Fruit fly (Drosophila melanogaster) whole organism, adult: Measurements from ENCODE around the gene Sgs7.

Experiments used
- CG11617 ChIP-seq: fragments of 200-800 bp; sonication (Bioruptor generic); optimal IDR thresholded peaks from 2 replicates; lab custom pipeline; 2017; ENCODE audit warnings: mild to moderate bottlenecking, missing biosample characterization, missing genetic modification reagents, missing genetic modification characterization
- CG12768 ChIP-seq: fragments of 200-800 bp; sonication (Bioruptor generic); optimal IDR thresholded peaks from 2 replicates; lab custom pipeline; 2017; ENCODE audit warnings: missing biosample characterization, missing genetic modification characterization, mild to moderate bottlenecking, moderate library complexity, missing genetic modification reagents
- CG14711 ChIP-seq: fragments of 200-800 bp; sonication (Bioruptor generic); optimal IDR thresholded peaks from 2 replicates; lab custom pipeline; 2018; ENCODE audit warnings: missing biosample characterization, mild to moderate bottlenecking, missing genetic modification characterization, moderate library complexity
- CG1620 ChIP-seq: fragments of 200-800 bp; sonication (Bioruptor generic); optimal IDR thresholded peaks from 2 replicates; lab custom pipeline; 2016; ENCODE audit warnings: missing biosample characterization, missing genetic modification characterization
- CG33017 ChIP-seq: fragments of 200-800 bp; sonication (Bioruptor generic); optimal IDR thresholded peaks from 2 replicates; lab custom pipeline; 2018; ENCODE audit warnings: missing biosample characterization, mild to moderate bottlenecking, missing genetic modification characterization, moderate library complexity
- CG5204 ChIP-seq: fragments of 200-800 bp; sonication (Bioruptor generic); optimal IDR thresholded peaks from 2 replicates; lab custom pipeline; 2016; ENCODE audit warnings: missing biosample characterization, missing genetic modification characterization
- CG7045 ChIP-seq: fragments of 200-800 bp; sonication (Bioruptor generic); optimal IDR thresholded peaks from 2 replicates; lab custom pipeline; 2017; ENCODE audit warnings: missing biosample characterization, mild to moderate bottlenecking, missing genetic modification characterization
- CG7101 ChIP-seq: fragments of 200-800 bp; sonication (Bioruptor generic); optimal IDR thresholded peaks from 2 replicates; lab custom pipeline; 2018; ENCODE audit warnings: missing biosample characterization, mild to moderate bottlenecking, missing genetic modification characterization, moderate library complexity
- Clk ChIP-seq: fragments of 200-800 bp; sonication (Bioruptor generic); optimal IDR thresholded peaks from 2 replicates; lab custom pipeline; 2017; ENCODE audit warnings: missing biosample characterization, missing genetic modification characterization
- Crg-1 ChIP-seq: fragments of 200-800 bp; sonication (Bioruptor generic); optimal IDR thresholded peaks from 2 replicates; lab custom pipeline; 2016; ENCODE audit warnings: missing biosample characterization, missing genetic modification characterization
- Hr96 ChIP-seq: fragments of 200-800 bp; sonication (Bioruptor generic); optimal IDR thresholded peaks from 2 replicates; lab custom pipeline; 2016; ENCODE audit warnings: missing biosample characterization, missing genetic modification characterization
- Mnt ChIP-seq: fragments of 200-800 bp; sonication (Bioruptor generic); optimal IDR thresholded peaks from 2 replicates; lab custom pipeline; 2016; ENCODE audit warnings: missing biosample characterization, mild to moderate bottlenecking, missing genetic modification characterization
- bab1 ChIP-seq: fragments of 200-800 bp; sonication (Bioruptor generic); optimal IDR thresholded peaks from 3 replicates; lab custom pipeline; 2019; ENCODE audit warnings: missing biosample characterization, mild to moderate bottlenecking, missing genetic modification characterization, moderate library complexity
- cic ChIP-seq: fragments of 200-800 bp; sonication (Bioruptor generic); optimal IDR thresholded peaks from 2 replicates; lab custom pipeline; 2017; ENCODE audit warnings: missing biosample characterization, mild to moderate bottlenecking, missing genetic modification characterization, moderate library complexity
- cnc ChIP-seq, 2 experiments: fragments of >200 bp; optimal IDR thresholded peaks; 2 replicates each; lab custom pipeline; 2017
- kay ChIP-seq: fragments of 200-800 bp; sonication (Bioruptor generic); peaks from one replicate; lab custom pipeline; 2016; ENCODE audit warnings: missing biosample characterization, missing genetic modification characterization, borderline replicate concordance
- ovo ChIP-seq: fragments of 200-800 bp; sonication (Bioruptor generic); optimal IDR thresholded peaks from 2 replicates; lab custom pipeline; 2016; ENCODE audit warnings: missing biosample characterization, missing genetic modification characterization
- pad ChIP-seq: fragments of 200-800 bp; sonication (Bioruptor generic); optimal IDR thresholded peaks from 3 replicates; lab custom pipeline; 2017; ENCODE audit warnings: missing biosample characterization, missing genetic modification characterization, mild to moderate bottlenecking, moderate library complexity, missing genetic modification reagents
- tj ChIP-seq: fragments of 200-800 bp; sonication (Bioruptor generic); optimal IDR thresholded peaks from 3 replicates; lab custom pipeline; 2017; ENCODE audit warnings: missing biosample characterization, mild to moderate bottlenecking, missing genetic modification characterization, moderate library complexity
- toe ChIP-seq: fragments of 200-800 bp; sonication (Bioruptor generic); optimal IDR thresholded peaks from 2 replicates; lab custom pipeline; 2016; ENCODE audit warnings: missing biosample characterization, missing genetic modification characterization

Gene Sgs7

dm6 chr3L:11525765-11526164, 16.1 kb downstream of the Sgs7 start:
- TF ChIP-seq tj (GFP tag; lab: Kevin White, UChicago) (peak; percentile 20), cnc (optimal IDR thresholded peaks at IDR 0.05; lab: Kevin White, UChicago) (no peak), CG12768 (GFP tag; lab: Kevin White, UChicago) (no peak), kay (GFP tag; lab: Kevin White, UChicago) (peak; percentile 61), cic (GFP tag; lab: Kevin White, UChicago) (no peak), ovo (GFP tag; lab: Kevin White, UChicago) (peak; percentile 12)

- no peak for TF ChIP-seq CG14711 (tag; lab: Kevin White, UChicago)
- no peak for TF ChIP-seq kay (GFP tag; lab: Kevin White, UChicago)
- TF ChIP-seq Mnt (GFP tag; lab: Kevin White, UChicago) = no peak
- peak; percentile 32 for TF ChIP-seq CG12768 (GFP tag; lab: Kevin White, UChicago)
- peak; percentile 64 for TF ChIP-seq cic (GFP tag; lab: Kevin White, UChicago)
- no peak for TF ChIP-seq tj (GFP tag; lab: Kevin White, UChicago)
- TF ChIP-seq bab1 (GFP tag; lab: Kevin White, UChicago) = no peak
Observed at dm6 chr3L:11526644-11527184, 17.1 kb downstream of the Sgs7 start.

dm6 chr3L:11528397-11528923, 18.8 kb downstream of the Sgs7 start:
- no peak for TF ChIP-seq Hr96 (GFP tag; lab: Kevin White, UChicago)
- no peak for TF ChIP-seq CG5204 (GFP tag; lab: Kevin White, UChicago)
- TF ChIP-seq CG33017 (tag; lab: Kevin White, UChicago) = peak; percentile 8
- no peak for TF ChIP-seq CG14711 (tag; lab: Kevin White, UChicago)
- TF ChIP-seq CG11617 (GFP tag; lab: Kevin White, UChicago) = no peak
- no peak for TF ChIP-seq tj (GFP tag; lab: Kevin White, UChicago)
- no peak for TF ChIP-seq CG1620
- TF ChIP-seq Crg-1 (GFP tag; lab: Kevin White, UChicago) = peak; percentile 39
- TF ChIP-seq CG12768 (GFP tag; lab: Kevin White, UChicago) = peak; percentile 46
- TF ChIP-seq cic (GFP tag; lab: Kevin White, UChicago) = peak; percentile 57
- TF ChIP-seq bab1 (GFP tag; lab: Kevin White, UChicago) = no peak
- TF ChIP-seq CG7045 (GFP tag; lab: Kevin White, UChicago) = peak; percentile 53
- no peak for TF ChIP-seq kay (GFP tag; lab: Kevin White, UChicago)
- no peak for TF ChIP-seq Clk (GFP tag; lab: Kevin White, UChicago)
- TF ChIP-seq cnc (optimal IDR thresholded peaks at IDR 0.05; lab: Kevin White, UChicago) = no peak
- TF ChIP-seq pad (GFP tag; lab: Kevin White, UChicago) = no peak
- peak; percentile 38 for TF ChIP-seq ovo (GFP tag; lab: Kevin White, UChicago)
- TF ChIP-seq CG7101 (tag; lab: Kevin White, UChicago) = peak; percentile 37
- peak; percentile 33 for TF ChIP-seq Mnt (GFP tag; lab: Kevin White, UChicago)
- no peak for TF ChIP-seq toe (GFP tag; lab: Kevin White, UChicago)

- TF ChIP-seq CG11617 (GFP tag; lab: Kevin White, UChicago) (no peak), cic (GFP tag; lab: Kevin White, UChicago) (peak; percentile 43)
Observed at dm6 chr3L:11529707-11530106, 20.0 kb downstream of the Sgs7 start.

dm6 chr3L:11530370-11530769, 20.7 kb downstream of the Sgs7 start:
- TF ChIP-seq Hr96 (GFP tag; lab: Kevin White, UChicago) (no peak), CG33017 (tag; lab: Kevin White, UChicago) (no peak), ovo (GFP tag; lab: Kevin White, UChicago) (no peak), CG14711 (tag; lab: Kevin White, UChicago) (no peak), tj (GFP tag; lab: Kevin White, UChicago) (no peak), CG1620 (no peak), kay (GFP tag; lab: Kevin White, UChicago) (no peak), toe (GFP tag; lab: Kevin White, UChicago) (no peak), CG5204 (GFP tag; lab: Kevin White, UChicago) (no peak), CG7101 (tag; lab: Kevin White, UChicago) (no peak), Crg-1 (GFP tag; lab: Kevin White, UChicago) (no peak), bab1 (GFP tag; lab: Kevin White, UChicago) (no peak), pad (GFP tag; lab: Kevin White, UChicago) (no peak), CG12768 (GFP tag; lab: Kevin White, UChicago) (no peak), cnc (optimal IDR thresholded peaks at IDR 0.05; lab: Kevin White, UChicago) (no peak), CG7045 (GFP tag; lab: Kevin White, UChicago) (no peak), Mnt (GFP tag; lab: Kevin White, UChicago) (no peak), CG11617 (GFP tag; lab: Kevin White, UChicago) (no peak)

dm6 chr3L:11531300-11531699, 21.6 kb downstream of the Sgs7 start:
- TF ChIP-seq Mnt (GFP tag; lab: Kevin White, UChicago) = peak; percentile 22
- no peak for TF ChIP-seq pad (GFP tag; lab: Kevin White, UChicago)
- no peak for TF ChIP-seq bab1 (GFP tag; lab: Kevin White, UChicago)
- TF ChIP-seq CG1620 = no peak
- TF ChIP-seq CG33017 (tag; lab: Kevin White, UChicago) = peak; percentile 30
- no peak for TF ChIP-seq Crg-1 (GFP tag; lab: Kevin White, UChicago)
- no peak for TF ChIP-seq cnc (optimal IDR thresholded peaks at IDR 0.05; lab: Kevin White, UChicago)
- TF ChIP-seq CG5204 (GFP tag; lab: Kevin White, UChicago) = no peak
- peak; percentile 69 for TF ChIP-seq CG12768 (GFP tag; lab: Kevin White, UChicago)
- no peak for TF ChIP-seq CG7101 (tag; lab: Kevin White, UChicago)
- TF ChIP-seq kay (GFP tag; lab: Kevin White, UChicago) = peak; percentile 23
- TF ChIP-seq Hr96 (GFP tag; lab: Kevin White, UChicago) = no peak
- TF ChIP-seq ovo (GFP tag; lab: Kevin White, UChicago) = no peak
- no peak for TF ChIP-seq CG7045 (GFP tag; lab: Kevin White, UChicago)
- no peak for TF ChIP-seq CG14711 (tag; lab: Kevin White, UChicago)
- TF ChIP-seq tj (GFP tag; lab: Kevin White, UChicago) = no peak
- no peak for TF ChIP-seq CG11617 (GFP tag; lab: Kevin White, UChicago)
- TF ChIP-seq Clk (GFP tag; lab: Kevin White, UChicago) = peak; percentile 4
- peak; percentile 79 for TF ChIP-seq cic (GFP tag; lab: Kevin White, UChicago)
- TF ChIP-seq toe (GFP tag; lab: Kevin White, UChicago) = no peak
